Worm (Caenorhabditis elegans) whole organism, late embryonic: ENCODE data around the gene Y50D7A.1.

Experiments used
- F13H6.1 ChIP-seq: sonication (generic microtip); optimal IDR thresholded peaks from 2 replicates; lab custom pipeline; 2016; ENCODE audit warnings: missing genetic modification characterization, missing compliant biosample characterization
- ama-1 ChIP-seq: fragments of 150-350 bp; optimal IDR thresholded peaks from 2 replicates; lab custom pipeline; 2014
- ceh-18 ChIP-seq: sonication (generic microtip); optimal IDR thresholded peaks from 2 replicates; lab custom pipeline; 2016; ENCODE audit warnings: missing genetic modification characterization, missing compliant biosample characterization
- ceh-19 ChIP-seq: fragments of 200-800 bp; sonication (Bioruptor generic); optimal IDR thresholded peaks from 2 replicates; lab custom pipeline; 2018; ENCODE audit warnings: mild to moderate bottlenecking, missing genetic modification characterization, missing compliant biosample characterization
- ceh-24 ChIP-seq: sonication (generic microtip); optimal IDR thresholded peaks from 2 replicates; lab custom pipeline; 2016; ENCODE audit warnings: mild to moderate bottlenecking, missing genetic modification characterization, missing compliant biosample characterization
- ceh-31 ChIP-seq: sonication (generic microtip); optimal IDR thresholded peaks from 2 replicates; lab custom pipeline; 2016; ENCODE audit warnings: missing genetic modification characterization, missing compliant biosample characterization
- ceh-34 ChIP-seq: sonication (generic microtip); optimal IDR thresholded peaks from 2 replicates; lab custom pipeline; 2016; ENCODE audit warnings: mild to moderate bottlenecking, missing genetic modification characterization, missing compliant biosample characterization
- ceh-45 ChIP-seq: fragments of 200-800 bp; sonication (Bioruptor generic); IDR thresholded peaks from 2 replicates; pipeline ENCODE4 v1.3.6; 2022; ENCODE audit warnings: missing genetic modification reagents, missing genetic modification characterization, missing compliant biosample characterization
- ceh-48 ChIP-seq: sonication (generic microtip); optimal IDR thresholded peaks from 2 replicates; lab custom pipeline; 2016; ENCODE audit warnings: missing genetic modification characterization, inconsistent platforms, missing compliant biosample characterization
- ceh-6 ChIP-seq: fragments of 200-800 bp; sonication (Bioruptor generic); optimal IDR thresholded peaks from 2 replicates; lab custom pipeline; 2018; ENCODE audit warnings: mild to moderate bottlenecking, missing genetic modification characterization, missing compliant biosample characterization
- dmd-4 ChIP-seq: sonication (generic microtip); optimal IDR thresholded peaks from 2 replicates; lab custom pipeline; 2016; ENCODE audit warnings: borderline replicate concordance, missing genetic modification characterization, missing compliant biosample characterization
- eyg-1 ChIP-seq: sonication (generic microtip); optimal IDR thresholded peaks from 2 replicates; lab custom pipeline; 2016; ENCODE audit warnings: missing genotype, missing genetic modification characterization, missing compliant biosample characterization
- hlh-13 ChIP-seq: fragments of 200-800 bp; sonication (Bioruptor generic); optimal IDR thresholded peaks from 2 replicates; lab custom pipeline; 2018; ENCODE audit warnings: mild to moderate bottlenecking, missing genetic modification characterization, missing compliant biosample characterization
- hlh-6 ChIP-seq: sonication (generic microtip); optimal IDR thresholded peaks from 2 replicates; lab custom pipeline; 2016; ENCODE audit warnings: missing genotype, missing genetic modification characterization, missing compliant biosample characterization
- nhr-232 ChIP-seq: sonication (generic microtip); optimal IDR thresholded peaks from 2 replicates; lab custom pipeline; 2016; ENCODE audit warnings: missing genetic modification characterization, missing compliant biosample characterization
- pqm-1 ChIP-seq: sonication (generic microtip); optimal IDR thresholded peaks from 2 replicates; lab custom pipeline; 2016; ENCODE audit warnings: missing genetic modification characterization, missing compliant biosample characterization
- syd-9 ChIP-seq: sonication (generic microtip); optimal IDR thresholded peaks from 2 replicates; lab custom pipeline; 2016; ENCODE audit warnings: mild to moderate bottlenecking, missing genetic modification characterization, moderate library complexity, missing compliant biosample characterization
- unc-42 ChIP-seq: sonication (generic microtip); optimal IDR thresholded peaks from 2 replicates; lab custom pipeline; 2016; ENCODE audit warnings: missing genotype, missing genetic modification characterization, missing compliant biosample characterization
- unc-86 ChIP-seq: sonication (generic microtip); optimal IDR thresholded peaks from 2 replicates; lab custom pipeline; 2016; ENCODE audit warnings: missing genetic modification characterization, missing compliant biosample characterization
- ztf-16 ChIP-seq: sonication (generic microtip); optimal IDR thresholded peaks from 2 replicates; lab custom pipeline; 2017; ENCODE audit warnings: missing genetic modification characterization, missing compliant biosample characterization

Gene Y50D7A.1

ce11 chrIII:360315-360714, 67.9 kb downstream of the Y50D7A.1 start:
- no peak for TF ChIP-seq eyg-1 (tag; lab: Kevin White, UChicago)
- no peak for TF ChIP-seq F13H6.1 (tag; lab: Kevin White, UChicago)
- TF ChIP-seq ceh-19 (GFP tag; lab: Kevin White, UChicago) = no peak
- TF ChIP-seq ceh-18 (tag; lab: Kevin White, UChicago) = no peak
- no peak for TF ChIP-seq dmd-4 (tag; lab: Kevin White, UChicago)
- no peak for TF ChIP-seq ceh-31
- TF ChIP-seq ceh-34 (tag; lab: Kevin White, UChicago) = no peak
- no peak for TF ChIP-seq unc-42 (tag; lab: Kevin White, UChicago)
- TF ChIP-seq ama-1 (lab: Kevin White, UChicago) = no peak
- TF ChIP-seq nhr-232 (tag; lab: Kevin White, UChicago) = no peak
- no peak for TF ChIP-seq pqm-1 (tag; lab: Kevin White, UChicago)
- no peak for TF ChIP-seq hlh-13 (GFP tag; lab: Kevin White, UChicago)
- no peak for TF ChIP-seq ceh-45
- TF ChIP-seq hlh-6 (tag; lab: Kevin White, UChicago) = no peak
- TF ChIP-seq ceh-6 = no peak
- no peak for TF ChIP-seq unc-86 (tag; lab: Kevin White, UChicago)
- TF ChIP-seq ztf-16 = no peak
- no peak for TF ChIP-seq syd-9 (tag; lab: Kevin White, UChicago)
- TF ChIP-seq ceh-24 = no peak
- TF ChIP-seq ceh-48 (tag; lab: Kevin White, UChicago) = no peak
- TF ChIP-seq, all 69 proteins: peak for 0
